Worm (Caenorhabditis elegans): ENCODE data around the gene C01G5.5.
A peak's percentile ranks its signal among the peaks of the same experiment; 100 is the strongest.

Gene C01G5.5

ce11 chrIV:6480978-6481377 lies 43.4 kb upstream of the C01G5.5 start (continued):
- TF ChIP-seq zfh-2 (GFP tag; conservative IDR thresholded peaks at IDR 0.05) (no peak), aptf-2 (GFP tag; conservative IDR thresholded peaks at IDR 0.05) (no peak), snpc-3.4 (tag; optimal IDR thresholded peaks at IDR 0.05) (peak; percentile 68), ztf-3 (GFP tag; optimal IDR thresholded peaks at IDR 0.05) (no peak), bed-2 (GFP tag; IDR thresholded peaks at IDR 0.05) (no peak), Y56A3A.18 (GFP tag; IDR thresholded peaks at IDR 0.05) (peak; percentile 63), T26A5.8 (tag; optimal IDR thresholded peaks at IDR 0.05) (no peak), F10E7.11 (tag; optimal IDR thresholded peaks at IDR 0.05) (no peak), F57A8.1 (GFP tag; optimal IDR thresholded peaks at IDR 0.05) (no peak), tlf-1 (GFP tag; optimal IDR thresholded peaks at IDR 0.05) (peak; percentile 2), nfya-1 (tag; optimal IDR thresholded peaks at IDR 0.05; ENCODE audit: borderline replicate concordance, insufficient read depth) (no peak), B0035.1 (tag; optimal IDR thresholded peaks at IDR 0.05) (peak; percentile 36), mxl-1 (tag; optimal IDR thresholded peaks at IDR 0.05) (peak; percentile 66), ztf-25 (GFP tag; IDR thresholded peaks at IDR 0.05) (no peak), Y79H2A.3 (GFP tag; conservative IDR thresholded peaks at IDR 0.05) (0 out of 2 replicates have a peak, but pooled peaks have one; percentile 12), nhr-179 (tag; optimal IDR thresholded peaks at IDR 0.05) (no peak), nfyb-1 (GFP tag; IDR thresholded peaks at IDR 0.05) (peak; percentile 78), atf-7 (tag; optimal IDR thresholded peaks at IDR 0.05) (peak; percentile 17), nhr-27 (tag; optimal IDR thresholded peaks at IDR 0.05) (no peak), tbx-9 (tag; optimal IDR thresholded peaks at IDR 0.05; ENCODE audit: borderline replicate concordance) (no peak), attf-3 (GFP tag; conservative IDR thresholded peaks at IDR 0.05) (0 out of 2 replicates have a peak, but pooled peaks have one; percentile 47), mcd-1 (GFP tag; IDR thresholded peaks at IDR 0.05) (peak; percentile 62), ztf-6 (GFP tag; IDR thresholded peaks at IDR 0.05) (no peak; the same call in 1 of the 2 replicates), ceh-79 (tag; optimal IDR thresholded peaks at IDR 0.05) (peak; percentile 57), athp-1 (tag; optimal IDR thresholded peaks at IDR 0.05) (peak; percentile 50), sea-2 (GFP tag; IDR thresholded peaks at IDR 0.05) (no peak), F55B11.4 (tag; optimal IDR thresholded peaks at IDR 0.05; ENCODE audit: borderline replicate concordance, insufficient read depth) (no peak), egrh-3 (GFP tag; IDR thresholded peaks at IDR 0.05) (0 out of 2 replicates have a peak, but pooled peaks have one; percentile 5), mes-4 (tag; optimal IDR thresholded peaks at IDR 0.05) (peak; percentile 32), C17E4.6 (GFP tag; IDR thresholded peaks at IDR 0.05) (no peak), zim-3 (tag; optimal IDR thresholded peaks at IDR 0.05) (peak; percentile 73), F37B4.10 (GFP tag; IDR thresholded peaks at IDR 0.05) (no peak), ztf-26 (tag; optimal IDR thresholded peaks at IDR 0.05) (peak; percentile 57), B0261.1 (tag; optimal IDR thresholded peaks at IDR 0.05) (peak; percentile 78), snpc-1.3 (tag; optimal IDR thresholded peaks at IDR 0.05; ENCODE audit: insufficient read depth) (peak; percentile 66), nhr-120 (GFP tag; IDR thresholded peaks at IDR 0.05) (no peak), lsl-1 (GFP tag; optimal IDR thresholded peaks at IDR 0.05) (peak; percentile 41), hmg-1.2 (GFP tag; IDR thresholded peaks at IDR 0.05) (peak; percentile 64), nfya-2 (GFP tag; IDR thresholded peaks at IDR 0.05) (no peak), Y95B8A.8 (GFP tag; IDR thresholded peaks at IDR 0.05) (no peak), lin-35 (GFP tag; optimal IDR thresholded peaks at IDR 0.05) (peak in 1 of 3 experiments; percentile 10), ztf-22 (GFP tag; optimal IDR thresholded peaks at IDR 0.05) (no peak), F22D6.2 (tag; optimal IDR thresholded peaks at IDR 0.05) (no peak), rcor-1 (GFP tag; IDR thresholded peaks at IDR 0.05) (peak; percentile 52), ztf-28 (GFP tag; IDR thresholded peaks at IDR 0.05) (no peak; the same call in 1 of the 2 replicates), lsy-27 (tag; optimal IDR thresholded peaks at IDR 0.05; ENCODE audit: borderline replicate concordance, insufficient read depth) (peak; percentile 16), attf-5 (GFP tag; optimal IDR thresholded peaks at IDR 0.05) (peak; percentile 61), lag-1 (GFP tag; IDR thresholded peaks at IDR 0.05) (no peak)

All from whole organism, young adult.